Fruit fly (Drosophila melanogaster): Measurements from ENCODE around the gene CG31368.

The CG31368 gene

DNA sequence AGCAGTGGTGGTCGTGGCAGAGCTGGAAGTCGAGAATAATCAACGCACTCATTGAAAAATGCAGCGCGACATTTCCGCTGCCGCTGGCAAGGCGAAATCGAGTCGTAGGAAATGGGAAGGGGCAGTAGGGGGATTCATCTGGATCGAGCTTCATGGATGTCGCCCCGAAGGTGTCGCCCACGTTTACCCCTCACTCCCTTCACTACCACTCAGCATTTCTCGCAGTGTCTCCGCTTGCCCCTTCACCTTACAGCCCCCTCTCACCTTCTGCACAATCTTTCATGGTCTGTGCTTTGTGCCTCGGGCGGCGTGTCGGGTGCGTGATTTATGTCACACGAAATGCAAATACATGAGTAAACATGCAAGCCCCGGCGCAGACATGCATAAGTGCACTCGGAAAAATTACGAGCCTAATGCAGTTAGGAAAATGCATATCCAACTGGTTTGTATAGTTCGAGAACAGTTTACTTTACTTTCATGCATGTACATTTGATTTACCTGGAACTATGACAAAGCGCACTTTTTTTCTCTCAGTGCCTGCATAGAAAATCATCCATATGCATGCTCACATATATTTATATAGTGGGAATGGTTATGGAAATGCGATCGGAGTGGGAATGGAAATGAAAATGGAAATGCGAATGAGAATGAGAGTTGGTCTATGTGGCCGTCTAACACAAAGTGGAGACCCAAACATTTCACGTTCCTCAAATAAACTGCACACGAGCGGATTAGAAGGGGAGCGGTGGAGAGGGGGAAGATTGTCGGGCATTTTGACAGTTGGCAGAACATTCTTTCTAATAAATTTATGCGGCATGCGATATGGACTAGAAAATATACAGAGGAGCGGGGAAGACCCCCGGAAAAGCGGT is 33.0 kb upstream of the CG31368 start (continued):
- peak; percentile 97 for TF ChIP-seq oc (tag; optimal IDR thresholded peaks at IDR 0.05)
- TF ChIP-seq Fer2 (tag; optimal IDR thresholded peaks at IDR 0.05) = peak; percentile 23
- TF ChIP-seq prd (optimal IDR thresholded peaks at IDR 0.05) = no peak
- TF ChIP-seq prd (GFP tag; IDR thresholded peaks at IDR 0.05) = peak; percentile 95
- TF ChIP-seq dimm (GFP tag; IDR thresholded peaks at IDR 0.05) = peak; percentile 83
- peak; percentile 86 for TF ChIP-seq Atf-2 (GFP tag; optimal IDR thresholded peaks at IDR 0.05)
- TF ChIP-seq inv (GFP tag; IDR thresholded peaks at IDR 0.05; ENCODE audit: partially characterized antibody) = no peak
- TF ChIP-seq lmd (GFP tag; IDR thresholded peaks at IDR 0.05) = peak; percentile 88
- no peak for TF ChIP-seq CG9932 (GFP tag; IDR thresholded peaks at IDR 0.05)
- peak; percentile 36 for TF ChIP-seq emc (GFP tag; optimal IDR thresholded peaks at IDR 0.05)
- peak; percentile 93 for TF ChIP-seq CG4424 (GFP tag; optimal IDR thresholded peaks at IDR 0.05)
- TF ChIP-seq CG4707 (GFP tag; optimal IDR thresholded peaks at IDR 0.05) = peak; percentile 91
- peak; percentile 94 for TF ChIP-seq CG10654 (GFP tag; optimal IDR thresholded peaks at IDR 0.05)
- peak; percentile 97 for TF ChIP-seq zfh1 (GFP tag; IDR thresholded peaks at IDR 0.05)
- no peak for TF ChIP-seq corto (GFP tag; optimal IDR thresholded peaks at IDR 0.05)
- TF ChIP-seq fru (optimal IDR thresholded peaks at IDR 0.05) = no peak
- peak; percentile 92 for TF ChIP-seq wor (GFP tag; IDR thresholded peaks at IDR 0.05)
- peak; percentile 64 for TF ChIP-seq Sry-β (GFP tag; optimal IDR thresholded peaks at IDR 0.05)
- peak; percentile 89 for TF ChIP-seq CG8290 (GFP tag; optimal IDR thresholded peaks at IDR 0.05)
- peak; percentile 63 to 89 for TF ChIP-seq CG8290 (tag; optimal IDR thresholded peaks at IDR 0.05)
- TF ChIP-seq CG7963 (GFP tag; IDR thresholded peaks at IDR 0.05; ENCODE audit: partially characterized antibody) = no peak
- peak; percentile 91 for TF ChIP-seq otp (GFP tag; IDR thresholded peaks at IDR 0.05)
- TF ChIP-seq gsb-n (tag; optimal IDR thresholded peaks at IDR 0.05) = peak; percentile 95
- peak; percentile 93 for TF ChIP-seq jumu (GFP tag; optimal IDR thresholded peaks at IDR 0.05)
- peak; percentile 70 for TF ChIP-seq sqz (GFP tag; optimal IDR thresholded peaks at IDR 0.05)
- TF ChIP-seq usp (GFP tag; optimal IDR thresholded peaks at IDR 0.05) = no peak
- peak; percentile 75 for TF ChIP-seq Ada2b (GFP tag; IDR thresholded peaks at IDR 0.05)
- peak; percentile 22 for TF ChIP-seq Hmr (GFP tag; optimal IDR thresholded peaks at IDR 0.05)
- TF ChIP-seq CG17385 (GFP tag; optimal IDR thresholded peaks at IDR 0.05) = peak; percentile 81
- peak; percentile 96 for TF ChIP-seq crol (GFP tag; IDR thresholded peaks at IDR 0.05)
- peak; percentile 49 for TF ChIP-seq CG10274 (GFP tag; optimal IDR thresholded peaks at IDR 0.05)
- TF ChIP-seq PHDP (tag; optimal IDR thresholded peaks at IDR 0.05) = peak; percentile 89
- TF ChIP-seq CG2120 (GFP tag; optimal IDR thresholded peaks at IDR 0.05) = no peak
- TF ChIP-seq p53 (GFP tag; optimal IDR thresholded peaks at IDR 0.05) = peak; percentile 95
- TF ChIP-seq CG34224 (GFP tag; IDR thresholded peaks at IDR 0.05; ENCODE audit: partially characterized antibody) = no peak
- peak; percentile 86 for TF ChIP-seq CG17802 (tag; optimal IDR thresholded peaks at IDR 0.05)
- peak; percentile 73 for TF ChIP-seq ro (GFP tag; IDR thresholded peaks at IDR 0.05)
- no peak for TF ChIP-seq al (GFP tag; IDR thresholded peaks at IDR 0.05)
- peak; percentile 53 for TF ChIP-seq CG30020 (tag; optimal IDR thresholded peaks at IDR 0.05)
- peak; percentile 92 for TF ChIP-seq Rx (GFP tag; IDR thresholded peaks at IDR 0.05)
- TF ChIP-seq Ptx1 (GFP tag; IDR thresholded peaks at IDR 0.05) = peak; percentile 92
- peak; percentile 88 for TF ChIP-seq CG13123 (GFP tag; optimal IDR thresholded peaks at IDR 0.05)
- peak; percentile 66 for TF ChIP-seq CG31365 (tag; optimal IDR thresholded peaks at IDR 0.05)
- peak; percentile 59 for TF ChIP-seq CG10147 (GFP tag; optimal IDR thresholded peaks at IDR 0.05)
- peak; percentile 90 for TF ChIP-seq Sox100B (GFP tag; optimal IDR thresholded peaks at IDR 0.05)
- TF ChIP-seq Mes4 (GFP tag; optimal IDR thresholded peaks at IDR 0.05) = peak; percentile 91
- peak; percentile 33 for TF ChIP-seq sug (tag; optimal IDR thresholded peaks at IDR 0.05)
- TF ChIP-seq CG1024 (GFP tag; IDR thresholded peaks at IDR 0.05) = peak; percentile 93
- TF ChIP-seq toy (GFP tag; IDR thresholded peaks at IDR 0.05) = peak; percentile 56; the same call in 1 of the 2 replicates
- TF ChIP-seq Camta (GFP tag; optimal IDR thresholded peaks at IDR 0.05) = peak; percentile 92

Data from whole organism, embryonic.